Fruit fly (Drosophila melanogaster) whole organism, embryonic: ENCODE data around the gene Taf2.

Experiments used
- Adf1 ChIP-seq: fragments of 200-800 bp; sonication (Bioruptor generic); IDR thresholded peaks from 2 replicates; pipeline ENCODE4 v1.3.6; 2022; ENCODE audit warnings: missing biosample characterization, missing genetic modification characterization
- CG11695 ChIP-seq: fragments of 200-800 bp; sonication (Bioruptor generic); IDR thresholded peaks from 3 replicates; pipeline ENCODE4 v1.3.6; 2022; ENCODE audit warnings: missing biosample characterization, missing genetic modification characterization
- CG12769 ChIP-seq: fragments of 200-800 bp; sonication (Bioruptor generic); optimal IDR thresholded peaks from 2 replicates; lab custom pipeline; 2019; ENCODE audit warnings: missing biosample characterization, mild to moderate bottlenecking, missing genetic modification characterization, moderate library complexity
- CG13296 ChIP-seq: fragments of 200-800 bp; sonication (Bioruptor generic); optimal IDR thresholded peaks from 3 replicates; lab custom pipeline; 2018; ENCODE audit warnings: missing biosample characterization, mild to moderate bottlenecking, missing genetic modification characterization
- CG13894 ChIP-seq: fragments of 200-800 bp; sonication (Bioruptor generic); optimal IDR thresholded peaks from 3 replicates; lab custom pipeline; 2018; ENCODE audit warnings: missing biosample characterization, mild to moderate bottlenecking, missing genetic modification characterization, moderate library complexity
- CG15073 ChIP-seq: fragments of 200-800 bp; sonication (Bioruptor generic); optimal IDR thresholded peaks from 2 replicates; lab custom pipeline; 2016; ENCODE audit warnings: missing biosample characterization, missing genetic modification characterization
- CG15696 ChIP-seq: fragments of 200-800 bp; sonication (Bioruptor generic); optimal IDR thresholded peaks from 2 replicates; lab custom pipeline; 2019; ENCODE audit warnings: missing biosample characterization, mild to moderate bottlenecking, missing genetic modification characterization, moderate library complexity
- CG32532 ChIP-seq: fragments of 200-800 bp; sonication (Bioruptor generic); IDR thresholded peaks from 2 replicates; pipeline ENCODE4 v1.3.6; 2022; ENCODE audit warnings: missing biosample characterization, missing genetic modification characterization
- CG42726 ChIP-seq: fragments of 200-800 bp; sonication (Bioruptor generic); IDR thresholded peaks from 2 replicates; pipeline ENCODE4 v1.3.6; 2022; ENCODE audit warnings: missing biosample characterization, missing genetic modification characterization; ENCODE audit not compliant: partially characterized antibody
- CG4424 ChIP-seq: fragments of 200-800 bp; sonication (Bioruptor generic); optimal IDR thresholded peaks from 3 replicates; lab custom pipeline; 2016; ENCODE audit warnings: missing biosample characterization, missing genetic modification characterization
- CG4820 ChIP-seq: fragments of 200-800 bp; sonication (Bioruptor generic); optimal IDR thresholded peaks from 3 replicates; lab custom pipeline; 2016; ENCODE audit warnings: missing biosample characterization, missing genetic modification characterization
- CTCF ChIP-seq: fragments of 200-800 bp; sonication (Bioruptor generic); optimal IDR thresholded peaks from 2 replicates; lab custom pipeline; 2017; ENCODE audit warnings: missing biosample characterization, mild to moderate bottlenecking, missing genetic modification characterization, moderate library complexity
- CrebB ChIP-seq: fragments of 200-800 bp; sonication (Bioruptor generic); optimal IDR thresholded peaks from 3 replicates; lab custom pipeline; 2018; ENCODE audit warnings: missing biosample characterization, mild to moderate bottlenecking, missing genetic modification characterization
- Dip2 ChIP-seq: fragments of 200-800 bp; sonication (Bioruptor generic); IDR thresholded peaks from 2 replicates; pipeline ENCODE4 v1.3.6; 2022; ENCODE audit warnings: missing biosample characterization, missing genetic modification characterization
- Dll ChIP-seq: fragments of 200-800 bp; sonication (Bioruptor generic); IDR thresholded peaks from 4 replicates; pipeline ENCODE4 v1.3.6; 2022; ENCODE audit warnings: missing biosample characterization, missing genetic modification characterization; ENCODE audit not compliant: partially characterized antibody
- Doc2 ChIP-seq: fragments of 200-800 bp; sonication (Bioruptor generic); IDR thresholded peaks from 2 replicates; pipeline ENCODE4 v1.3.6; 2022; ENCODE audit warnings: missing biosample characterization, missing genetic modification characterization
- Dp ChIP-seq: fragments of 200-800 bp; sonication (Bioruptor generic); optimal IDR thresholded peaks from 2 replicates; lab custom pipeline; 2018; ENCODE audit warnings: missing biosample characterization, mild to moderate bottlenecking, missing genetic modification characterization, moderate library complexity
- E2f1 ChIP-seq: fragments of 200-800 bp; sonication (Bioruptor generic); IDR thresholded peaks from 2 replicates; pipeline ENCODE4 v1.3.6; 2022; ENCODE audit warnings: missing biosample characterization, missing genetic modification characterization
- Elba2 ChIP-seq: fragments of 200-800 bp; sonication (Bioruptor generic); optimal IDR thresholded peaks from 3 replicates; lab custom pipeline; 2016; ENCODE audit warnings: missing biosample characterization, missing genetic modification characterization
- HLH4C ChIP-seq: fragments of 200-800 bp; sonication (Bioruptor generic); IDR thresholded peaks from 3 replicates; pipeline ENCODE4 v1.3.6; 2022; ENCODE audit warnings: missing biosample characterization, missing genetic modification characterization; ENCODE audit not compliant: partially characterized antibody
- HLHmδ ChIP-seq: fragments of 200-800 bp; sonication (Bioruptor generic); optimal IDR thresholded peaks from 2 replicates; lab custom pipeline; 2018; ENCODE audit warnings: missing biosample characterization, mild to moderate bottlenecking, missing genetic modification characterization, moderate library complexity
- Lhr ChIP-seq: fragments of 200-800 bp; sonication (Bioruptor generic); optimal IDR thresholded peaks from 3 replicates; lab custom pipeline; 2017; ENCODE audit warnings: mild to moderate bottlenecking, missing biosample characterization, missing genetic modification reagents, missing genetic modification characterization
- Meics ChIP-seq: fragments of 200-800 bp; sonication (Bioruptor generic); optimal IDR thresholded peaks from 2 replicates; lab custom pipeline; 2017; ENCODE audit warnings: missing biosample characterization, mild to moderate bottlenecking, missing genetic modification characterization
- Pdp1 ChIP-seq, 2 experiments: fragments of 200-800 bp; sonication (Bioruptor generic); optimal IDR thresholded peaks; 3 replicates each; lab custom pipeline; 2016; ENCODE audit warnings: missing biosample characterization in 2 of 2, missing genetic modification characterization in 2 of 2, mild to moderate bottlenecking in 1 of 2, moderate library complexity in 1 of 2
- Sox102F ChIP-seq: fragments of 200-800 bp; sonication (Bioruptor generic); optimal IDR thresholded peaks from 2 replicates; lab custom pipeline; 2018; ENCODE audit warnings: missing biosample characterization, mild to moderate bottlenecking, missing genetic modification characterization, moderate library complexity
- amos ChIP-seq: fragments of 200-800 bp; sonication (Bioruptor generic); IDR thresholded peaks from 2 replicates; pipeline ENCODE4 v1.3.6; 2022; ENCODE audit warnings: missing biosample characterization, missing genetic modification characterization; ENCODE audit not compliant: partially characterized antibody
- ase ChIP-seq: fragments of 200-800 bp; sonication (Bioruptor generic); IDR thresholded peaks from 3 replicates; pipeline ENCODE4 v1.3.6; 2022; ENCODE audit warnings: missing biosample characterization, missing genetic modification characterization
- chinmo ChIP-seq: fragments of 200-800 bp; sonication (Bioruptor generic); IDR thresholded peaks from 4 replicates; pipeline ENCODE4 v1.3.6; 2022; ENCODE audit warnings: missing biosample characterization, missing genetic modification characterization; ENCODE audit not compliant: partially characterized antibody
- dm ChIP-seq: fragments of 200-800 bp; sonication (Bioruptor generic); optimal IDR thresholded peaks from 3 replicates; lab custom pipeline; 2016; ENCODE audit warnings: missing biosample characterization, missing genetic modification characterization
- en ChIP-seq: fragments of 200-800 bp; sonication (Bioruptor generic); optimal IDR thresholded peaks from 2 replicates; lab custom pipeline; 2016; ENCODE audit warnings: missing biosample characterization, missing genetic modification characterization
- hb ChIP-seq: fragments of 200-800 bp; sonication (Bioruptor generic); IDR thresholded peaks from 3 replicates; pipeline ENCODE4 v1.3.6; 2022; ENCODE audit warnings: missing biosample characterization, missing genetic modification characterization; ENCODE audit not compliant: partially characterized antibody
- hbn ChIP-seq: fragments of 200-800 bp; sonication (Bioruptor generic); IDR thresholded peaks from 2 replicates; pipeline ENCODE4 v1.3.6; 2022; ENCODE audit warnings: missing biosample characterization, missing genetic modification characterization; ENCODE audit not compliant: partially characterized antibody
- ind ChIP-seq: fragments of 200-800 bp; sonication (Bioruptor generic); optimal IDR thresholded peaks from 3 replicates; lab custom pipeline; 2016; ENCODE audit warnings: missing biosample characterization, missing genetic modification characterization
- insv ChIP-seq, 2 experiments: fragments of 200-800 bp; sonication (Bioruptor generic); optimal IDR thresholded peaks; 3 replicates each; lab custom pipeline; 2016 to 2018; ENCODE audit warnings: missing biosample characterization in 2 of 2, missing genetic modification characterization in 2 of 2
- inv ChIP-seq: fragments of 200-800 bp; sonication (Bioruptor generic); IDR thresholded peaks from 2 replicates; pipeline ENCODE4 v1.3.6; 2022; ENCODE audit warnings: missing biosample characterization, missing genetic modification characterization; ENCODE audit not compliant: partially characterized antibody
- ken ChIP-seq: fragments of 200-800 bp; sonication (Bioruptor generic); IDR thresholded peaks from 3 replicates; pipeline ENCODE4 v1.3.6; 2022; ENCODE audit warnings: missing biosample characterization, missing genetic modification characterization
- lab ChIP-seq: fragments of 200-800 bp; sonication (Bioruptor generic); optimal IDR thresholded peaks from 3 replicates; lab custom pipeline; 2017; ENCODE audit warnings: missing biosample characterization, missing genetic modification characterization, mild to moderate bottlenecking, moderate library complexity, missing genetic modification reagents
- nerfin-2 ChIP-seq: fragments of 200-800 bp; sonication (Bioruptor generic); IDR thresholded peaks from 2 replicates; pipeline ENCODE4 v1.3.6; 2022; ENCODE audit warnings: missing biosample characterization, missing genetic modification characterization; ENCODE audit not compliant: partially characterized antibody
- pho ChIP-seq: fragments of 200-800 bp; sonication (Bioruptor generic); optimal IDR thresholded peaks from 2 replicates; lab custom pipeline; 2016; ENCODE audit warnings: missing biosample characterization, missing genetic modification characterization
- pita ChIP-seq: fragments of 200-800 bp; sonication (Bioruptor generic); optimal IDR thresholded peaks from 2 replicates; lab custom pipeline; 2017; ENCODE audit warnings: missing biosample characterization, mild to moderate bottlenecking, missing genetic modification characterization
- pnt ChIP-seq: fragments of 200-800 bp; sonication (Bioruptor generic); optimal IDR thresholded peaks from 3 replicates; lab custom pipeline; 2016; ENCODE audit warnings: missing biosample characterization, missing genetic modification characterization
- pum ChIP-seq: fragments of 200-800 bp; sonication (Bioruptor generic); optimal IDR thresholded peaks from 2 replicates; lab custom pipeline; 2016; ENCODE audit warnings: missing biosample characterization, missing genetic modification characterization
- row ChIP-seq: fragments of 200-800 bp; sonication (Bioruptor generic); IDR thresholded peaks from 3 replicates; pipeline ENCODE4 v1.3.6; 2022; ENCODE audit warnings: missing biosample characterization, missing genetic modification characterization
- sens ChIP-seq: fragments of 200-800 bp; sonication (Bioruptor generic); peaks from one replicate; lab custom pipeline; 2016; ENCODE audit warnings: missing biosample characterization, missing genetic modification characterization
- slou ChIP-seq: fragments of 200-800 bp; sonication (Bioruptor generic); optimal IDR thresholded peaks from 3 replicates; lab custom pipeline; 2016; ENCODE audit warnings: missing biosample characterization, missing genetic modification characterization
- so ChIP-seq: fragments of 200-800 bp; sonication (Bioruptor generic); IDR thresholded peaks from 3 replicates; pipeline ENCODE4 v1.3.6; 2022; ENCODE audit warnings: missing biosample characterization, missing genetic modification characterization
- sob ChIP-seq: fragments of 200-800 bp; sonication (Bioruptor generic); IDR thresholded peaks from 2 replicates; pipeline ENCODE4 v1.3.6; 2022; ENCODE audit warnings: missing biosample characterization, missing genetic modification characterization
- unc-4 ChIP-seq: fragments of 200-800 bp; sonication (Bioruptor generic); IDR thresholded peaks from 2 replicates; pipeline ENCODE4 v1.3.6; 2022; ENCODE audit warnings: missing biosample characterization, missing genetic modification characterization; ENCODE audit not compliant: partially characterized antibody
- usp ChIP-seq: fragments of >200 bp; optimal IDR thresholded peaks from 2 replicates; lab custom pipeline; 2017; ENCODE audit warnings: missing biosample characterization, missing genetic modification characterization
- zen2 ChIP-seq: fragments of 200-800 bp; sonication (Bioruptor generic); IDR thresholded peaks from 3 replicates; pipeline ENCODE4 v1.3.6; 2022; ENCODE audit warnings: missing biosample characterization, missing genetic modification characterization; ENCODE audit not compliant: partially characterized antibody
- zf30C ChIP-seq: fragments of 200-800 bp; sonication (Bioruptor generic); optimal IDR thresholded peaks from 3 replicates; lab custom pipeline; 2018; ENCODE audit warnings: missing biosample characterization, mild to moderate bottlenecking, missing genetic modification characterization

The Taf2 gene

dm6 chr3L:9859624-9860023 lies 28.9 kb downstream of the Taf2 start, which contains the start of gene CG10809 (continued):
- TF ChIP-seq pnt (no peak), Dip2 (no peak), slou (GFP tag; lab: Kevin White, UChicago) (peak; percentile 8), Sox102F (GFP tag; lab: Kevin White, UChicago) (no peak), sob (GFP tag; lab: Robert Waterston, UW) (peak; percentile 39; the same call in 1 of the 2 replicates), CG13894 (peak; percentile 32), Dll (peak; percentile 92), CG13296 (peak; percentile 39), pum (GFP tag; lab: Kevin White, UChicago) (no peak), pho (GFP tag; lab: Kevin White, UChicago) (peak; percentile 20), CrebB (tag; lab: Kevin White, UChicago) (no peak), nerfin-2 (GFP tag; lab: Robert Waterston, UW) (peak; percentile 73), ken (GFP tag; lab: Robert Waterston, UW) (no peak), CG42726 (peak; percentile 78), CG15696 (tag; lab: Kevin White, UChicago) (peak; percentile 42), hbn (peak; percentile 79), Dp (GFP tag; lab: Kevin White, UChicago) (peak; percentile 59), E2f1 (GFP tag; lab: Robert Waterston, UW) (no peak), Doc2 (GFP tag; lab: Robert Waterston, UW) (no peak), ase (GFP tag; lab: Robert Waterston, UW) (no peak), zen2 (peak; percentile 62; the same call in 1 of the 3 replicates), CG15073 (GFP tag; lab: Kevin White, UChicago) (no peak), unc-4 (GFP tag; lab: Robert Waterston, UW) (peak; percentile 91), Pdp1 (GFP tag; optimal IDR thresholded peaks at IDR 0.05; lab: Kevin White, UChicago) (peak in 1 of 2 experiments; percentile 33), en (GFP tag; lab: Kevin White, UChicago) (no peak), CG4424 (GFP tag; lab: Kevin White, UChicago) (peak; percentile 45), dm (GFP tag; lab: Kevin White, UChicago) (peak; percentile 12), ind (GFP tag; lab: Kevin White, UChicago) (peak; percentile 15), CTCF (GFP tag; lab: Kevin White, UChicago) (no peak), hb (GFP tag; lab: Robert Waterston, UW) (peak; percentile 81), so (GFP tag; lab: Robert Waterston, UW) (no peak), CG11695 (GFP tag; lab: Robert Waterston, UW) (no peak), Lhr (GFP tag; lab: Kevin White, UChicago) (no peak), lab (GFP tag; lab: Kevin White, UChicago) (no peak), Adf1 (GFP tag; lab: Robert Waterston, UW) (no peak), sens (GFP tag; lab: Kevin White, UChicago) (peak; percentile 67), usp (GFP tag; lab: Kevin White, UChicago) (no peak), CG4820 (peak; percentile 19), amos (GFP tag; lab: Robert Waterston, UW) (peak; percentile 96), Meics (GFP tag; lab: Kevin White, UChicago) (no peak), row (GFP tag; lab: Robert Waterston, UW) (peak; percentile 80), CG32532 (GFP tag; lab: Robert Waterston, UW) (peak; percentile 48), CG12769 (no peak), inv (peak; percentile 91), chinmo (GFP tag; lab: Robert Waterston, UW) (peak; percentile 83; the same call in 2 of the 4 replicates), HLH4C (peak; percentile 89), Elba2 (GFP tag; lab: Kevin White, UChicago) (peak; percentile 49), insv (GFP tag; optimal IDR thresholded peaks at IDR 0.05; lab: Kevin White, UChicago) (no peak), pita (GFP tag; lab: Kevin White, UChicago) (no peak), zf30C (no peak), HLHmδ (no peak)
